Worm (Caenorhabditis elegans): Measurements from ENCODE around the gene hum-6.

- TF ChIP-seq elt-3 (tag; optimal IDR thresholded peaks at IDR 0.05) (no peak), nhr-12 (tag; optimal IDR thresholded peaks at IDR 0.05) (no peak), unc-39 (tag; optimal IDR thresholded peaks at IDR 0.05) (no peak), nhr-237 (tag; optimal IDR thresholded peaks at IDR 0.05) (no peak), sptf-1 (tag; optimal IDR thresholded peaks at IDR 0.05) (no peak), drap-1 (GFP tag; optimal IDR thresholded peaks at IDR 0.05) (no peak), pha-4 (tag; optimal IDR thresholded peaks at IDR 0.05) (no peak)
Measured at ce11 chrX:2347962-2348361, 45.1 kb downstream of the hum-6 start.
